Fruit fly (Drosophila melanogaster) whole organism, prepupa: Measurements from ENCODE around the gene bab1.

Source experiments
- CG10631 ChIP-seq: fragments of 200-800 bp; sonication (Bioruptor generic); optimal IDR thresholded peaks from 2 replicates; lab custom pipeline; 2016; ENCODE audit warnings: missing biosample characterization, missing genetic modification characterization
- CG10669 ChIP-seq: fragments of 200-800 bp; sonication (Bioruptor generic); optimal IDR thresholded peaks from 3 replicates; lab custom pipeline; 2018; ENCODE audit warnings: missing biosample characterization, mild to moderate bottlenecking, missing genetic modification characterization, moderate library complexity
- CG11762 ChIP-seq: fragments of 200-800 bp; sonication (Bioruptor generic); optimal IDR thresholded peaks from 3 replicates; lab custom pipeline; 2016; ENCODE audit warnings: missing biosample characterization, missing genetic modification characterization; ENCODE audit not compliant: insufficient read depth
- CG11902 ChIP-seq: fragments of 200-800 bp; sonication (Bioruptor generic); optimal IDR thresholded peaks from 3 replicates; lab custom pipeline; 2016; ENCODE audit warnings: missing biosample characterization, missing genetic modification characterization
- CG15336 ChIP-seq: fragments of 200-800 bp; sonication (Bioruptor generic); IDR thresholded peaks from 2 replicates; pipeline ENCODE4 v1.3.6; 2022; ENCODE audit warnings: missing biosample characterization, missing genetic modification characterization
- CG16779 ChIP-seq: fragments of 200-800 bp; sonication (Bioruptor generic); optimal IDR thresholded peaks from 3 replicates; lab custom pipeline; 2017; ENCODE audit warnings: missing biosample characterization, mild to moderate bottlenecking, missing genetic modification characterization
- CG3032 ChIP-seq: fragments of 200-800 bp; optimal IDR thresholded peaks from 2 replicates; lab custom pipeline; 2019; ENCODE audit warnings: missing biosample characterization, mild to moderate bottlenecking, missing genetic modification characterization, moderate library complexity
- CG31627 ChIP-seq: fragments of 200-800 bp; sonication (Bioruptor generic); optimal IDR thresholded peaks from 3 replicates; lab custom pipeline; 2016; ENCODE audit warnings: missing biosample characterization, missing genetic modification characterization
- CG32006 ChIP-seq: fragments of 200-800 bp; sonication (Bioruptor generic); optimal IDR thresholded peaks from 3 replicates; lab custom pipeline; 2017; ENCODE audit warnings: missing biosample characterization, mild to moderate bottlenecking, missing genetic modification characterization
- CG34406 ChIP-seq: fragments of 200-800 bp; sonication (Bioruptor generic); optimal IDR thresholded peaks from 3 replicates; lab custom pipeline; 2016; ENCODE audit warnings: missing biosample characterization, missing genetic modification characterization
- CG3919 ChIP-seq: fragments of 200-800 bp; sonication (Bioruptor generic); optimal IDR thresholded peaks from 3 replicates; lab custom pipeline; 2016; ENCODE audit warnings: missing biosample characterization, missing genetic modification characterization
- CG4318 ChIP-seq: fragments of 200-800 bp; sonication (Bioruptor generic); optimal IDR thresholded peaks from 3 replicates; lab custom pipeline; 2017; ENCODE audit warnings: missing biosample characterization, mild to moderate bottlenecking, missing genetic modification characterization
- CG6276 ChIP-seq: fragments of 200-800 bp; sonication (Bioruptor generic); optimal IDR thresholded peaks from 2 replicates; lab custom pipeline; 2017; ENCODE audit warnings: missing biosample characterization, mild to moderate bottlenecking, missing genetic modification characterization
- CG6792 ChIP-seq: fragments of 200-800 bp; sonication (Bioruptor generic); optimal IDR thresholded peaks from 3 replicates; lab custom pipeline; 2016; ENCODE audit warnings: missing biosample characterization, missing genetic modification characterization
- CG6808 ChIP-seq: fragments of 200-800 bp; sonication (Bioruptor generic); optimal IDR thresholded peaks from 3 replicates; lab custom pipeline; 2017; ENCODE audit warnings: missing biosample characterization, missing genetic modification characterization, mild to moderate bottlenecking, moderate library complexity, missing genetic modification reagents
- CG6854 ChIP-seq: fragments of 200-800 bp; sonication (Bioruptor generic); optimal IDR thresholded peaks from 2 replicates; lab custom pipeline; 2017; ENCODE audit warnings: missing biosample characterization, mild to moderate bottlenecking, missing genetic modification characterization
- CG8632 ChIP-seq: fragments of 200-800 bp; sonication (Bioruptor generic); optimal IDR thresholded peaks from 3 replicates; lab custom pipeline; 2016; ENCODE audit warnings: missing biosample characterization, missing genetic modification characterization
- CG9139 ChIP-seq: fragments of 200-800 bp; sonication (Bioruptor generic); optimal IDR thresholded peaks from 3 replicates; lab custom pipeline; 2017; ENCODE audit warnings: missing biosample characterization, mild to moderate bottlenecking, missing genetic modification characterization
- Eip78C ChIP-seq: fragments of 200-800 bp; sonication (Bioruptor generic); peaks from one replicate; lab custom pipeline; 2016; ENCODE audit warnings: missing biosample characterization, missing genetic modification characterization
- Ets21C ChIP-seq: fragments of 200-800 bp; sonication (Bioruptor generic); optimal IDR thresholded peaks from 3 replicates; lab custom pipeline; 2016; ENCODE audit warnings: missing biosample characterization, missing genetic modification characterization
- Ets96B ChIP-seq: fragments of 200-800 bp; optimal IDR thresholded peaks from 2 replicates; lab custom pipeline; 2019; ENCODE audit warnings: missing biosample characterization, mild to moderate bottlenecking, missing genetic modification characterization, moderate library complexity
- Hr38 ChIP-seq: sonication (Bioruptor generic); optimal IDR thresholded peaks from 2 replicates; lab custom pipeline; 2016; ENCODE audit warnings: missing biosample characterization, missing genetic modification characterization
- Hr39 ChIP-seq: fragments of 200-800 bp; sonication (Bioruptor generic); optimal IDR thresholded peaks from 2 replicates; lab custom pipeline; 2016; ENCODE audit warnings: missing biosample characterization, missing genetic modification characterization
- Lpt ChIP-seq: fragments of 200-800 bp; sonication (Bioruptor generic); optimal IDR thresholded peaks from 3 replicates; lab custom pipeline; 2016; ENCODE audit warnings: missing biosample characterization, missing genetic modification characterization
- Met ChIP-seq: fragments of 200-800 bp; sonication (Bioruptor generic); optimal IDR thresholded peaks from 3 replicates; lab custom pipeline; 2016; ENCODE audit warnings: missing biosample characterization, missing genetic modification characterization
- OdsH ChIP-seq: fragments of 200-800 bp; sonication (Bioruptor generic); optimal IDR thresholded peaks from 3 replicates; lab custom pipeline; 2016; ENCODE audit warnings: missing biosample characterization, missing genetic modification characterization
- Smox ChIP-seq: fragments of 200-800 bp; sonication (Bioruptor generic); optimal IDR thresholded peaks from 3 replicates; lab custom pipeline; 2016; ENCODE audit warnings: missing biosample characterization, missing genetic modification characterization
- Sox102F ChIP-seq: fragments of 200-800 bp; sonication (Bioruptor generic); optimal IDR thresholded peaks from 2 replicates; lab custom pipeline; 2016; ENCODE audit warnings: missing biosample characterization, mild to moderate bottlenecking, missing genetic modification characterization
- Sox15 ChIP-seq: fragments of 200-800 bp; sonication (Bioruptor generic); optimal IDR thresholded peaks from 3 replicates; lab custom pipeline; 2016; ENCODE audit warnings: missing biosample characterization, missing genetic modification characterization
- achi ChIP-seq: fragments of 200-800 bp; sonication (Bioruptor generic); optimal IDR thresholded peaks from 3 replicates; lab custom pipeline; 2016; ENCODE audit warnings: missing biosample characterization, missing genetic modification characterization
- acj6 ChIP-seq: fragments of 200-800 bp; sonication (Bioruptor generic); optimal IDR thresholded peaks from 3 replicates; lab custom pipeline; 2016; ENCODE audit warnings: missing biosample characterization, missing genetic modification characterization
- cyc ChIP-seq: fragments of 200-800 bp; sonication (Bioruptor generic); optimal IDR thresholded peaks from 3 replicates; lab custom pipeline; 2016; ENCODE audit warnings: missing biosample characterization, missing genetic modification characterization
- esn ChIP-seq: fragments of 200-800 bp; sonication (Bioruptor generic); optimal IDR thresholded peaks from 2 replicates; lab custom pipeline; 2016; ENCODE audit warnings: missing biosample characterization, mild to moderate bottlenecking, missing genetic modification characterization, moderate library complexity
- fd59A ChIP-seq: fragments of 200-800 bp; sonication (Bioruptor generic); optimal IDR thresholded peaks from 2 replicates; lab custom pipeline; 2017; ENCODE audit warnings: missing biosample characterization, mild to moderate bottlenecking, missing genetic modification characterization, missing genetic modification reagents
- lz ChIP-seq: fragments of 200-800 bp; sonication (Bioruptor generic); optimal IDR thresholded peaks from 3 replicates; lab custom pipeline; 2016; ENCODE audit warnings: missing biosample characterization, missing genetic modification characterization
- pdm3 ChIP-seq: fragments of 200-800 bp; sonication (Bioruptor generic); optimal IDR thresholded peaks from 3 replicates; lab custom pipeline; 2016; ENCODE audit warnings: missing biosample characterization, missing genetic modification characterization
- salr ChIP-seq, 2 experiments: fragments of 200-800 bp; sonication (Bioruptor generic); optimal IDR thresholded peaks; 3 replicates each; lab custom pipeline; 2016 to 2018; ENCODE audit warnings: missing biosample characterization in 2 of 2, missing genetic modification characterization in 2 of 2, mild to moderate bottlenecking in 1 of 2
- topi ChIP-seq: fragments of 200-800 bp; sonication (Bioruptor generic); optimal IDR thresholded peaks from 3 replicates; lab custom pipeline; 2016; ENCODE audit warnings: missing biosample characterization, missing genetic modification characterization

The bab1 gene

dm6 chr3L:1032569-1032968 lies 68.3 kb downstream of the bab1 start (continued):
- peak; percentile 97 for TF ChIP-seq pdm3 (GFP tag; lab: Kevin White, UChicago)
- TF ChIP-seq CG9139 (GFP tag; lab: Kevin White, UChicago): peak; percentile 78
- peak; percentile 96 for TF ChIP-seq Ets21C (GFP tag; lab: Kevin White, UChicago)
- peak; percentile 96 for TF ChIP-seq CG15336 (GFP tag; lab: Robert Waterston, UW)
- TF ChIP-seq CG34406 (GFP tag; lab: Kevin White, UChicago): peak; percentile 96
- peak; percentile 88 for TF ChIP-seq CG4318 (GFP tag; lab: Kevin White, UChicago)
- peak; percentile 92 for TF ChIP-seq CG11762 (GFP tag; lab: Kevin White, UChicago)
- TF ChIP-seq Hr38 (GFP tag; lab: Kevin White, UChicago): peak; percentile 42
- peak; percentile 93 for TF ChIP-seq Ets96B (tag; lab: Kevin White, UChicago)
- TF ChIP-seq acj6 (GFP tag; lab: Kevin White, UChicago): peak; percentile 98
- TF ChIP-seq CG6276 (GFP tag; lab: Kevin White, UChicago): peak; percentile 84
- TF ChIP-seq CG6854: peak; percentile 92
- peak; percentile 97 for TF ChIP-seq CG6792
- TF ChIP-seq esn: peak; percentile 98
- TF ChIP-seq salr (GFP tag; optimal IDR thresholded peaks at IDR 0.05; lab: Kevin White, UChicago): peak; percentile 88 to 92
- TF ChIP-seq fd59A (GFP tag; lab: Kevin White, UChicago): peak; percentile 92
- TF ChIP-seq CG32006 (GFP tag; lab: Kevin White, UChicago): peak; percentile 95
- peak; percentile 97 for TF ChIP-seq CG11902 (GFP tag; lab: Kevin White, UChicago)

- TF ChIP-seq Hr39 (GFP tag; lab: Kevin White, UChicago) (peak; percentile 45), CG16779 (tag; lab: Kevin White, UChicago) (no peak), CG11902 (GFP tag; lab: Kevin White, UChicago) (peak; percentile 43), OdsH (GFP tag; lab: Kevin White, UChicago) (peak; percentile 11), CG10631 (peak; percentile 12), CG3032 (tag; lab: Kevin White, UChicago) (peak; percentile 21), Sox15 (peak; percentile 3), CG6792 (peak; percentile 19), CG4318 (GFP tag; lab: Kevin White, UChicago) (no peak), Lpt (GFP tag; lab: Kevin White, UChicago) (no peak), CG15336 (GFP tag; lab: Robert Waterston, UW) (no peak), Eip78C (GFP tag; lab: Kevin White, UChicago) (peak; percentile 75), CG6808 (GFP tag; lab: Kevin White, UChicago) (no peak), cyc (GFP tag; lab: Kevin White, UChicago) (peak; percentile 39), Met (GFP tag; lab: Kevin White, UChicago) (peak; percentile 33), esn (peak; percentile 44), topi (GFP tag; lab: Kevin White, UChicago) (peak; percentile 39), Sox102F (GFP tag; lab: Kevin White, UChicago) (peak; percentile 44), CG10669 (GFP tag; lab: Kevin White, UChicago) (peak; percentile 31), achi (peak; percentile 17), CG8632 (GFP tag; lab: Kevin White, UChicago) (no peak), lz (peak; percentile 58), acj6 (GFP tag; lab: Kevin White, UChicago) (peak; percentile 7), Ets21C (GFP tag; lab: Kevin White, UChicago) (peak; percentile 2), CG31627 (peak; percentile 29), CG3919 (GFP tag; lab: Kevin White, UChicago) (peak; percentile 34), Smox (GFP tag; lab: Kevin White, UChicago) (peak; percentile 31)
Measured at dm6 chr3L:1031716-1032115, 69.2 kb downstream of the bab1 start.
